Worm (Caenorhabditis elegans): Measurements from ENCODE around the gene epic-1.

DNA sequence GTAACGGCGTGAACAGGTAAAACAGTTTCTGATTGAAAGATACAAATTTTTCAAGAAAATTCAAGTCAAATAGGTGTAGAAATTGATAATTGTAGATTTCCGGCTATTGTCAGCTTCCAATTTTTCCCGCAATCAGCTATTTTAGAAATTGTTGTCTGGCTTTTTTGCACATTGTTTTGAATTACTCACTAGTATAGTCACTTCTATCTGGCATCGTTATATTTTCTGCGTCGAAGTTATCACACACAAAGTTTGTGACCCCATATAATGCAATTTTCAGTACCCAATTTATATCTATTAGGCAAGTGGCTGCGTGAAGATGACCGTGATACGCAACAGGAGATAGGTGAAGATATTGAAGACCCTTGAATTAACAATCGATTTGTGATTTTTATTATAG lies 36.5 kb downstream of the epic-1 start:
- TF ChIP-seq ama-1 (optimal IDR thresholded peaks at IDR 0.05) (no peak), tbx-37 (GFP tag; conservative IDR thresholded peaks at IDR 0.05) (no peak), hmbx-1 (tag; optimal IDR thresholded peaks at IDR 0.05) (no peak), ets-7 (tag; optimal IDR thresholded peaks at IDR 0.05) (no peak), ceh-13 (GFP tag; optimal IDR thresholded peaks at IDR 0.05) (no peak), hnd-1 (tag; optimal IDR thresholded peaks at IDR 0.05) (no peak), tra-4 (tag; optimal IDR thresholded peaks at IDR 0.05) (no peak), hmg-4 (GFP tag; optimal IDR thresholded peaks at IDR 0.05) (no peak), scrt-1 (GFP tag; IDR thresholded peaks at IDR 0.05) (no peak), F13C5.2 (tag; optimal IDR thresholded peaks at IDR 0.05) (no peak), flt-1 (GFP tag; IDR thresholded peaks at IDR 0.05) (no peak), tbx-11 (GFP tag; IDR thresholded peaks at IDR 0.05) (no peak), aly-1 (tag; optimal IDR thresholded peaks at IDR 0.05) (no peak), ceh-36 (tag; optimal IDR thresholded peaks at IDR 0.05) (no peak)

Data from whole organism, early embryonic.